Worm (Caenorhabditis elegans): ENCODE measurements around the gene K01D12.20.

ce11 chrV:12410416-12411001, 9.9 kb upstream of the K01D12.20 start, which contains the start of gene hrg-2:
- TF ChIP-seq zip-2 (tag; optimal IDR thresholded peaks at IDR 0.05) (no peak), lin-15B (tag; optimal IDR thresholded peaks at IDR 0.05) (no peak), pqm-1 (tag; optimal IDR thresholded peaks at IDR 0.05) (no peak), lin-38 (GFP tag; IDR thresholded peaks at IDR 0.05) (no peak), zag-1 (tag; optimal IDR thresholded peaks at IDR 0.05) (no peak), rbr-2 (tag; optimal IDR thresholded peaks at IDR 0.05) (no peak), hlh-30 (tag; optimal IDR thresholded peaks at IDR 0.05; ENCODE audit: insufficient read depth) (peak; percentile 40), unc-62 (GFP tag; optimal IDR thresholded peaks at IDR 0.05 in 1 of 2) (no peak), unc-62 (tag; optimal IDR thresholded peaks at IDR 0.05) (no peak), unc-130 (GFP tag; optimal IDR thresholded peaks at IDR 0.05) (no peak), ceh-28 (tag; optimal IDR thresholded peaks at IDR 0.05) (no peak), unc-39 (tag; optimal IDR thresholded peaks at IDR 0.05) (no peak), egl-27 (tag; optimal IDR thresholded peaks at IDR 0.05) (no peak), snpc-4 (tag; optimal IDR thresholded peaks at IDR 0.05) (no peak)
